Fruit fly (Drosophila melanogaster): ENCODE results near the gene ND-15.

The ND-15 gene

dm6 chr2L:72752-73435, 41.6 kb upstream of the ND-15 start (continued):
- no peak for TF ChIP-seq CG30431 (GFP tag; optimal IDR thresholded peaks at IDR 0.05)
- TF ChIP-seq dpn (GFP tag; optimal IDR thresholded peaks at IDR 0.05), result peak; percentile 40 to 53
- TF ChIP-seq CG43689 (GFP tag; IDR thresholded peaks at IDR 0.05), result no peak
- TF ChIP-seq wor (GFP tag; IDR thresholded peaks at IDR 0.05), result no peak
- no peak; the same call in 1 of the 2 replicates for TF ChIP-seq inv (GFP tag; IDR thresholded peaks at IDR 0.05; ENCODE audit: partially characterized antibody)
- no peak for TF ChIP-seq slou (GFP tag; optimal IDR thresholded peaks at IDR 0.05)
- TF ChIP-seq Hr39 (optimal IDR thresholded peaks at IDR 0.05), result no peak
- peak; percentile 18; the same call in 1 of the 3 replicates for TF ChIP-seq CG14050 (GFP tag; IDR thresholded peaks at IDR 0.05)
- peak; percentile 15 for TF ChIP-seq HLH54F (GFP tag; optimal IDR thresholded peaks at IDR 0.05)
- no peak for TF ChIP-seq ab (GFP tag; optimal IDR thresholded peaks at IDR 0.05)
- TF ChIP-seq pum (GFP tag; optimal IDR thresholded peaks at IDR 0.05), result peak; percentile 18
- TF ChIP-seq CG18599 (GFP tag; optimal IDR thresholded peaks at IDR 0.05), result peak; percentile 56
- TF ChIP-seq Lhr (GFP tag; optimal IDR thresholded peaks at IDR 0.05), result peak; percentile 70
- TF ChIP-seq CG12942 (GFP tag; optimal IDR thresholded peaks at IDR 0.05), result no peak
- TF ChIP-seq Hr51 (GFP tag; optimal IDR thresholded peaks at IDR 0.05), result peak in 1 of 2 experiments; percentile 6
- no peak for TF ChIP-seq eyg (GFP tag; optimal IDR thresholded peaks at IDR 0.05)
- TF ChIP-seq zfh2 (GFP tag; optimal IDR thresholded peaks at IDR 0.05), result peak; percentile 59
- TF ChIP-seq CG10543 (GFP tag; optimal IDR thresholded peaks at IDR 0.05), result no peak
- peak; percentile 25; the same call in 1 of the 2 replicates for TF ChIP-seq lmd (GFP tag; IDR thresholded peaks at IDR 0.05)
- TF ChIP-seq fd96Cb (tag; optimal IDR thresholded peaks at IDR 0.05), result no peak
- TF ChIP-seq ERR (GFP tag; optimal IDR thresholded peaks at IDR 0.05), result no peak
- TF ChIP-seq CG9727 (GFP tag; optimal IDR thresholded peaks at IDR 0.05), result no peak
- peak; percentile 97 for TF ChIP-seq CG3281 (GFP tag; optimal IDR thresholded peaks at IDR 0.05)
- no peak for TF ChIP-seq dimm (GFP tag; IDR thresholded peaks at IDR 0.05)
- no peak for TF ChIP-seq CG3995 (GFP tag; optimal IDR thresholded peaks at IDR 0.05)
- peak; percentile 23 for TF ChIP-seq HHEX (GFP tag; optimal IDR thresholded peaks at IDR 0.05)
- TF ChIP-seq CHES-1-like (GFP tag; optimal IDR thresholded peaks at IDR 0.05), result peak; percentile 67
- no peak for TF ChIP-seq CG8478 (optimal IDR thresholded peaks at IDR 0.05)
- no peak for TF ChIP-seq ap (GFP tag; IDR thresholded peaks at IDR 0.05)
- no peak for TF ChIP-seq Bteb2 (GFP tag; optimal IDR thresholded peaks at IDR 0.05)
- no peak for TF ChIP-seq CG17829 (tag; optimal IDR thresholded peaks at IDR 0.05)
- peak; percentile 66 for TF ChIP-seq pzg (GFP tag; optimal IDR thresholded peaks at IDR 0.05)
- TF ChIP-seq Med (GFP tag), result peak; percentile 94
- TF ChIP-seq CG1233 (GFP tag; optimal IDR thresholded peaks at IDR 0.05), result peak; percentile 39
- no peak for TF ChIP-seq ro (GFP tag; IDR thresholded peaks at IDR 0.05)
- TF ChIP-seq danr (GFP tag; IDR thresholded peaks at IDR 0.05), result no peak
- no peak for TF ChIP-seq trem (tag; optimal IDR thresholded peaks at IDR 0.05)
- TF ChIP-seq CG14667 (GFP tag; IDR thresholded peaks at IDR 0.05), result no peak
- TF ChIP-seq vnd (GFP tag; IDR thresholded peaks at IDR 0.05; ENCODE audit: partially characterized antibody), result peak; percentile 46; the same call in 2 of the 3 replicates
- TF ChIP-seq lilli (GFP tag; optimal IDR thresholded peaks at IDR 0.05), result peak; percentile 71
- 0 out of 2 replicates have a peak, but pooled peaks have one; percentile 56 for TF ChIP-seq seq (GFP tag; IDR thresholded peaks at IDR 0.05)
- peak; percentile 35 for TF ChIP-seq Chrac-16 (GFP tag; optimal IDR thresholded peaks at IDR 0.05)
- TF ChIP-seq MESR4 (GFP tag; optimal IDR thresholded peaks at IDR 0.05), result no peak
- peak; percentile 54 for TF ChIP-seq mirr (GFP tag; optimal IDR thresholded peaks at IDR 0.05)
- peak; percentile 49 for TF ChIP-seq sd (tag; optimal IDR thresholded peaks at IDR 0.05)
- TF ChIP-seq chn (GFP tag; optimal IDR thresholded peaks at IDR 0.05), result peak; percentile 56
- no peak for TF ChIP-seq Nf-YA (GFP tag; IDR thresholded peaks at IDR 0.05)
- TF ChIP-seq YL-1 (GFP tag; optimal IDR thresholded peaks at IDR 0.05), result no peak
- no peak for TF ChIP-seq kni (GFP tag; optimal IDR thresholded peaks at IDR 0.05)
- TF ChIP-seq CG7928 (GFP tag; optimal IDR thresholded peaks at IDR 0.05), result no peak
- TF ChIP-seq fd64A (GFP tag; optimal IDR thresholded peaks at IDR 0.05), result no peak
